Fruit fly (Drosophila melanogaster): ENCODE measurements around the gene Srp68.
A peak's percentile ranks its signal among the peaks of the same experiment; 100 is the strongest.

Gene Srp68

DNA sequence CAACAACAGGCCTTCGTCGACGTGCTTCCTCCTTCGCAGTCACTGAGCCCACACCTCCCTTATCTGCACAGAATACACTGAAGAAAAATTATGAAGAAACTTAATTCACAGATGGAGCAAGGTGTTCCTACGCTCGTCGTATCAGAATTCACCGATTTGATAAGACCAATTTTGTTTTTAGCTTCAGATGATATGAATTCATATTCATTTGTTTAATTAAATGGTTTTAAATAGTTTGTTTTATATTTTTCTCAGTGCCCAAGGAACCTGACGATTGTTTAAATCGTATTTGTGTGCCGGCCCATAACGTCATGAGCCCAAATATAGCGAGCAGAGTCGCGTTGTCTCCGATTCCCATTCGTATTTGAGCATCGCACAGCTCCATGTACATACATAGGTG lies 48.8 kb downstream of the Srp68 start (continued):
- TF ChIP-seq trh (GFP tag; optimal IDR thresholded peaks at IDR 0.05) (peak; percentile 9), Xbp1 (GFP tag; optimal IDR thresholded peaks at IDR 0.05) (peak; percentile 67), vvl (GFP tag; IDR thresholded peaks at IDR 0.05) (peak; percentile 82), NfI (GFP tag; optimal IDR thresholded peaks at IDR 0.05) (peak; percentile 39), CG10979 (tag; optimal IDR thresholded peaks at IDR 0.05) (peak; percentile 83), Dad (GFP tag; optimal IDR thresholded peaks at IDR 0.05) (peak; percentile 40), CG3163 (GFP tag; optimal IDR thresholded peaks at IDR 0.05) (no peak), CG10654 (GFP tag; optimal IDR thresholded peaks at IDR 0.05) (no peak), jumu (GFP tag; optimal IDR thresholded peaks at IDR 0.05) (peak; percentile 23), pb (GFP tag; optimal IDR thresholded peaks at IDR 0.05) (no peak), CG2712 (tag; optimal IDR thresholded peaks at IDR 0.05) (peak; percentile 85), CG3838 (GFP tag; optimal IDR thresholded peaks at IDR 0.05) (peak; percentile 13), dimm (GFP tag; IDR thresholded peaks at IDR 0.05) (no peak), HmgZ (tag; optimal IDR thresholded peaks at IDR 0.05) (no peak), CG10366 (GFP tag; IDR thresholded peaks at IDR 0.05) (peak; percentile 31), CG32767 (GFP tag; IDR thresholded peaks at IDR 0.05) (no peak), CG4404 (GFP tag; IDR thresholded peaks at IDR 0.05) (peak; percentile 88), Chrac-16 (GFP tag; optimal IDR thresholded peaks at IDR 0.05) (peak; percentile 77), cato (GFP tag; optimal IDR thresholded peaks at IDR 0.05; ENCODE audit: borderline replicate concordance) (peak; percentile 21), MBD-R2 (GFP tag; IDR thresholded peaks at IDR 0.05) (0 out of 2 replicates have a peak, but pooled peaks have one; percentile 22), z (GFP tag; IDR thresholded peaks at IDR 0.05) (no peak), NFAT (GFP tag; IDR thresholded peaks at IDR 0.05) (no peak), fd64A (GFP tag; optimal IDR thresholded peaks at IDR 0.05) (no peak), ab (GFP tag; optimal IDR thresholded peaks at IDR 0.05) (peak; percentile 28), bsh (GFP tag; optimal IDR thresholded peaks at IDR 0.05) (peak in 1 of 2 experiments; percentile 77), pita (GFP tag; optimal IDR thresholded peaks at IDR 0.05) (no peak), CG7357 (GFP tag; IDR thresholded peaks at IDR 0.05) (no peak), bbx (GFP tag; IDR thresholded peaks at IDR 0.05; ENCODE audit: partially characterized antibody) (no peak), CG16779 (GFP tag; IDR thresholded peaks at IDR 0.05) (no peak), CG33557 (GFP tag; optimal IDR thresholded peaks at IDR 0.05) (peak; percentile 74), Hmx (GFP tag; optimal IDR thresholded peaks at IDR 0.05) (no peak), MTF-1 (GFP tag; optimal IDR thresholded peaks at IDR 0.05; ENCODE audit: borderline replicate concordance) (no peak), CG9797 (GFP tag; optimal IDR thresholded peaks at IDR 0.05) (no peak), Xrp1 (GFP tag; IDR thresholded peaks at IDR 0.05) (peak; percentile 85), luna (GFP tag; optimal IDR thresholded peaks at IDR 0.05) (no peak), CG17612 (GFP tag; IDR thresholded peaks at IDR 0.05) (no peak), CG10543 (GFP tag; optimal IDR thresholded peaks at IDR 0.05) (peak; percentile 6), caup (GFP tag; optimal IDR thresholded peaks at IDR 0.05; ENCODE audit: severe bottlenecking) (peak; percentile 39)

DNA sequence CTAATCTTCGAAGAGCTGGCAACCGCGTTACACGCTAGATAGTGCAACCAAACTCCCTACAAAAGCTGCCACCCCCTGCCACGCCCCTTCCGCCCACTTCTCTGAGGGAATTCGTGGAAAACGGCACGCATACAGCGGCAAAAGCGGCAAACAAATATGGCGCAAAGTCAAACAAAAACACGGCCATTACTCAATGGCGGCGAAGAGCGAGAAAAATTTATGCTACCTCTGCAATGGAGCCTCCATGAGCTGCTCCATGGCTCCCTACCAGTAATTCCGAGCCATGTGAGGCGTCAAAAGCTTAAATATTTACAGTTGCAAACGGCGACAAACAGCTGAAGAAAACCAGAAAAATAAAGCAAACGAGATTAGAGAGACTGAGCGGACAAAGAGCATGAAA lies 49.9 kb downstream of the Srp68 start:
- TF ChIP-seq ci (GFP tag; IDR thresholded peaks at IDR 0.05), result 0 out of 3 replicates have a peak, but pooled peaks have one; percentile 37
- TF ChIP-seq Optix (GFP tag; IDR thresholded peaks at IDR 0.05), result 0 out of 3 replicates have a peak, but pooled peaks have one; percentile 7
- no peak for TF ChIP-seq crc (GFP tag; optimal IDR thresholded peaks at IDR 0.05)
- peak; percentile 4 for TF ChIP-seq Jarid2 (GFP tag; optimal IDR thresholded peaks at IDR 0.05)
- no peak for TF ChIP-seq CG4707 (GFP tag; optimal IDR thresholded peaks at IDR 0.05)
- TF ChIP-seq CG11093 (GFP tag; IDR thresholded peaks at IDR 0.05), result no peak
- peak; percentile 57 for TF ChIP-seq Nf-YB (GFP tag; optimal IDR thresholded peaks at IDR 0.05)
- peak; percentile 58 for TF ChIP-seq Nf-YC (tag; optimal IDR thresholded peaks at IDR 0.05)
- TF ChIP-seq Med (GFP tag), result peak; percentile 33
- TF ChIP-seq CG3065 (GFP tag; optimal IDR thresholded peaks at IDR 0.05), result peak; percentile 2
- peak; percentile 30 for TF ChIP-seq HHEX (GFP tag; optimal IDR thresholded peaks at IDR 0.05)
- no peak for TF ChIP-seq chinmo (GFP tag; IDR thresholded peaks at IDR 0.05; ENCODE audit: partially characterized antibody)
- no peak for TF ChIP-seq Ravus (GFP tag; IDR thresholded peaks at IDR 0.05)
- TF ChIP-seq phol (tag; optimal IDR thresholded peaks at IDR 0.05), result peak; percentile 34
